Fruit fly (Drosophila melanogaster): Measurements from ENCODE around the gene ppl.

Gene ppl

DNA sequence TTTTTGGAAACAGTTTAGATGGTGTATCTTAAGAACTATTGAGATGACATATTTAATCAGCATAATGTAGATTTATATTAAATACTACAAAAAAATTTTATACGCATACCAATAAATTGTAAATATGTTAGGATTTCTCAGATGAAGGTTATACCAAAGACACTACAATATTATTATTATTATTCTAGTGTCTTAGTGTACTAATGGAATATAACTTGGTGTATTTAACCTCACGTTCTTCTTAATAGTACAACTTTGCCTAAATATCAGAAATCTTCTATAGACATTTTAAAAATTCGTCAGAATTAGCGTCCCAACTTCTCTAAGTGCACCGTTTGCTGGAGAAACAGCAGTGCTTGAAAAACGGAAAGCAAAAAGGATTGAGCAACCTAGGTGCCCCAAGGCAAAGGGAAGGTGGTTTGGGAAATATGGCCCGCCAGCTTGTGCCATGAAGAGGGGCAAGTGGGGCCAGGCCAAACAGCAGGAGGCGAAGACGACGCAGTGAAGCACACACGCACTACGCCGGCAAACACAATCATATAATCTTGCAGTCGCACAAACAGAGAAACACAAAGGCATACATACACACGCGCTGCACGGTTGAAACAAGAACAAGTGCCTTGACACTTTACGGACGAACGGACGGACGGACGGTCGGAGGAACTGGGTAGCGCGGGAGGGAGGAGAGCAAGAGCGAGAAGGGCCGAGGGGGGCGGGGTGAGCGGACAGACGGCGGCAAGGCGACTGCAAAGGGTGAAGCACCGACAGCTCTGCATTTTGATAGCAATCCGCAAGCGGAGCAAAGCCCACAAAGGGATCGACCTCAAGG is 28.2 kb downstream of the ppl start:
- TF ChIP-seq usp (GFP tag; optimal IDR thresholded peaks at IDR 0.05) (no peak), dsf (GFP tag; optimal IDR thresholded peaks at IDR 0.05; ENCODE audit: borderline replicate concordance) (no peak), dl (GFP tag; optimal IDR thresholded peaks at IDR 0.05; ENCODE audit: insufficient read depth in 1 of 2, partially characterized antibody in 2 of 2) (peak in 1 of 2 experiments; percentile 59), Dfd (GFP tag; optimal IDR thresholded peaks at IDR 0.05) (no peak), Vsx2 (GFP tag; optimal IDR thresholded peaks at IDR 0.05; ENCODE audit: partially characterized antibody) (peak; percentile 12), OdsH (GFP tag; optimal IDR thresholded peaks at IDR 0.05) (peak; percentile 10), Dif (GFP tag; optimal IDR thresholded peaks at IDR 0.05; ENCODE audit: partially characterized antibody) (peak; percentile 2), jim (GFP tag; optimal IDR thresholded peaks at IDR 0.05) (no peak), foxo (GFP tag; optimal IDR thresholded peaks at IDR 0.05) (peak in 1 of 2 experiments; percentile 42), Hnf4 (GFP tag; optimal IDR thresholded peaks at IDR 0.05) (no peak), rgr (GFP tag; optimal IDR thresholded peaks at IDR 0.05) (no peak), HLH106 (tag; optimal IDR thresholded peaks at IDR 0.05) (peak; percentile 43), Rel (GFP tag; optimal IDR thresholded peaks at IDR 0.05) (no peak), Rel (tag; optimal IDR thresholded peaks at IDR 0.05) (peak; percentile 87), woc (GFP tag; optimal IDR thresholded peaks at IDR 0.05) (peak; percentile 48), h (GFP tag; optimal IDR thresholded peaks at IDR 0.05) (peak; percentile 31), CG9705 (GFP tag; optimal IDR thresholded peaks at IDR 0.05) (no peak), Sp1 (GFP tag; optimal IDR thresholded peaks at IDR 0.05) (peak; percentile 36), GATAd (GFP tag; optimal IDR thresholded peaks at IDR 0.05) (no peak), Abd-B (GFP tag; optimal IDR thresholded peaks at IDR 0.05) (no peak)

DNA sequence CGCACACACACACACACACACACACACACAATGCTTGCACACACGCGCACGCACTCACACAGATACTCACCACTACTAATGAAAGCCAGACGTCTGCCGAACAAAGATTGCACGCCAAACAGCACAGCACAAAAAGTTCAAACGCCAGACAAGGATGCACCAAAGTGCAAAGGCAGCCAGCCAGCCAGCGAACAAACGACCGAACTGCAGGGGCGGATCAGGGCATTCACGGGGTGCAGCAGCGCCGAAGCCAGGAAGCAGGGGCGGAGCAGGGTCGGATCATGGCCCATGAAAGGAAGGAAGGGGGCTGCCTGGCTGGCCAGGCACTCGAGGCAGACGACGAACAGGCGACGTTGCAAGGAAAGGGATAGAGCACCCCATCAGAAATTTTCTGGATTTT is 28.8 kb downstream of the ppl start:
- TF ChIP-seq lola (GFP tag; optimal IDR thresholded peaks at IDR 0.05) (no peak), Rel (GFP tag; optimal IDR thresholded peaks at IDR 0.05) (peak; percentile 24), Rel (tag; optimal IDR thresholded peaks at IDR 0.05) (no peak), Dfd (GFP tag; optimal IDR thresholded peaks at IDR 0.05) (peak; percentile 47), Vsx2 (GFP tag; optimal IDR thresholded peaks at IDR 0.05; ENCODE audit: partially characterized antibody) (peak; percentile 31), foxo (GFP tag; optimal IDR thresholded peaks at IDR 0.05) (no peak), Sp1 (GFP tag; optimal IDR thresholded peaks at IDR 0.05) (no peak), brk (GFP tag; optimal IDR thresholded peaks at IDR 0.05) (no peak), fru (GFP tag; optimal IDR thresholded peaks at IDR 0.05) (peak; percentile 19), dl (GFP tag; optimal IDR thresholded peaks at IDR 0.05; ENCODE audit: insufficient read depth in 1 of 2, partially characterized antibody in 2 of 2) (peak in 1 of 2 experiments; percentile 43), Dif (GFP tag; optimal IDR thresholded peaks at IDR 0.05; ENCODE audit: partially characterized antibody) (peak; percentile 88), jim (GFP tag; optimal IDR thresholded peaks at IDR 0.05) (peak; percentile 5), Hnf4 (GFP tag; optimal IDR thresholded peaks at IDR 0.05) (peak; percentile 44), OdsH (GFP tag; optimal IDR thresholded peaks at IDR 0.05) (no peak), psq (GFP tag; optimal IDR thresholded peaks at IDR 0.05) (peak; percentile 12), br (GFP tag; optimal IDR thresholded peaks at IDR 0.05) (peak; percentile 57), woc (GFP tag; optimal IDR thresholded peaks at IDR 0.05) (peak; percentile 77), CG9705 (GFP tag; optimal IDR thresholded peaks at IDR 0.05) (peak; percentile 10)

DNA sequence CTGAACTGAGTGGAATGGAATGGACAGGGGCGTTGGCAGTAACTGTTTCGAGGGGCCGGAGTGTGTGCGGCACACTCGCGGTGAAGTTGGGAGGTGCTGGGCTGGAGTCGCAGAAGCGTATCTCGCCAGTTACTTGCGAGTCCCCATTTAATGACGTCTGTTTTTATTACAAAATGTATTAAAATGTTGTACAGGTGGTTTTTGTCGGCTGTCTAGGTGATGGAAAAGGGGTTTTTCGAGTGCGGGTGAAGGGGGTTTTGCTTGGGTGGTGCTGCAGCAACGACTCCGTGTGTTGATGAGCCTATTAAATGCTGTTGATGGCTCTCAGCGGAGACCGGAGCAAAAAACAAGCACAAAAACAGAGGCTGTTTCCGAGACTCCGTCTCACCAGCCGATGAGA is 29.9 kb downstream of the ppl start:
- no peak for TF ChIP-seq CG9705 (GFP tag; optimal IDR thresholded peaks at IDR 0.05)
- TF ChIP-seq sage (GFP tag; optimal IDR thresholded peaks at IDR 0.05): no peak
- TF ChIP-seq Dfd (GFP tag; optimal IDR thresholded peaks at IDR 0.05): no peak
- peak; percentile 64 for TF ChIP-seq br (GFP tag; optimal IDR thresholded peaks at IDR 0.05)
- TF ChIP-seq jim (GFP tag; optimal IDR thresholded peaks at IDR 0.05): no peak
- TF ChIP-seq rgr (GFP tag; optimal IDR thresholded peaks at IDR 0.05): peak; percentile 51
- TF ChIP-seq dl (GFP tag; optimal IDR thresholded peaks at IDR 0.05; ENCODE audit: insufficient read depth in 1 of 2, partially characterized antibody in 2 of 2): no peak
- TF ChIP-seq brk (GFP tag; optimal IDR thresholded peaks at IDR 0.05): no peak
- TF ChIP-seq psq (GFP tag; optimal IDR thresholded peaks at IDR 0.05): peak; percentile 33
- TF ChIP-seq pan (optimal IDR thresholded peaks at IDR 0.05): no peak
- TF ChIP-seq CrebA (GFP tag; optimal IDR thresholded peaks at IDR 0.05; ENCODE audit: borderline replicate concordance): no peak
- TF ChIP-seq h (GFP tag; optimal IDR thresholded peaks at IDR 0.05): peak; percentile 61
- TF ChIP-seq N (GFP tag; optimal IDR thresholded peaks at IDR 0.05): no peak
- peak; percentile 41 for TF ChIP-seq woc (GFP tag; optimal IDR thresholded peaks at IDR 0.05)
- TF ChIP-seq GATAd (GFP tag; optimal IDR thresholded peaks at IDR 0.05): no peak
- TF ChIP-seq Hr78 (GFP tag; optimal IDR thresholded peaks at IDR 0.05): no peak
- no peak for TF ChIP-seq Myc (optimal IDR thresholded peaks at IDR 0.05)
- TF ChIP-seq dmrt93B (GFP tag; optimal IDR thresholded peaks at IDR 0.05): peak; percentile 10
- peak; percentile 21 for TF ChIP-seq Hnf4 (GFP tag; optimal IDR thresholded peaks at IDR 0.05)
- TF ChIP-seq Hr83 (GFP tag; optimal IDR thresholded peaks at IDR 0.05; ENCODE audit: poor library complexity, severe bottlenecking): no peak
- no peak for TF ChIP-seq Dif (GFP tag; optimal IDR thresholded peaks at IDR 0.05; ENCODE audit: partially characterized antibody)
- TF ChIP-seq Vsx2 (GFP tag; optimal IDR thresholded peaks at IDR 0.05; ENCODE audit: partially characterized antibody): no peak
- no peak for TF ChIP-seq CG32264 (GFP tag; optimal IDR thresholded peaks at IDR 0.05)
- TF ChIP-seq dsf (GFP tag; optimal IDR thresholded peaks at IDR 0.05; ENCODE audit: borderline replicate concordance): no peak
- TF ChIP-seq Rel (GFP tag; optimal IDR thresholded peaks at IDR 0.05): no peak
- no peak for TF ChIP-seq Rel (tag; optimal IDR thresholded peaks at IDR 0.05)
- TF ChIP-seq usp (GFP tag; optimal IDR thresholded peaks at IDR 0.05): no peak
- TF ChIP-seq OdsH (GFP tag; optimal IDR thresholded peaks at IDR 0.05): peak; percentile 40
- peak; percentile 24 for TF ChIP-seq Sp1 (GFP tag; optimal IDR thresholded peaks at IDR 0.05)
- TF ChIP-seq sv (GFP tag; optimal IDR thresholded peaks at IDR 0.05): no peak
- peak; percentile 70 for TF ChIP-seq fru (GFP tag; optimal IDR thresholded peaks at IDR 0.05)
- peak in 1 of 2 experiments; percentile 57 for TF ChIP-seq foxo (GFP tag; optimal IDR thresholded peaks at IDR 0.05)
- TF ChIP-seq tai (GFP tag; optimal IDR thresholded peaks at IDR 0.05): no peak
- TF ChIP-seq Jra (GFP tag; optimal IDR thresholded peaks at IDR 0.05): no peak
- no peak for TF ChIP-seq Mio (GFP tag; optimal IDR thresholded peaks at IDR 0.05)
- peak; percentile 37 for TF ChIP-seq HLH106 (tag; optimal IDR thresholded peaks at IDR 0.05)
- no peak for TF ChIP-seq Abd-B (GFP tag; optimal IDR thresholded peaks at IDR 0.05)
- no peak for TF ChIP-seq lola (GFP tag; optimal IDR thresholded peaks at IDR 0.05)

All from whole organism, wandering third instar larva.